Worm (Caenorhabditis elegans): ENCODE results near the gene srab-20.

srab-20 gene

ce11 chrV:3463514-3463913 lies 34.7 kb downstream of the srab-20 start, which contains the start of gene slc-28.1:
Gene slc-28.1 (plus strand): TSS chrV:3463814.
- TF ChIP-seq nhr-11 (tag; optimal IDR thresholded peaks at IDR 0.05) (no peak), lin-39 (tag; optimal IDR thresholded peaks at IDR 0.05) (no peak), alr-1 (tag; optimal IDR thresholded peaks at IDR 0.05) (no peak), zag-1 (tag; optimal IDR thresholded peaks at IDR 0.05) (no peak), mab-5 (tag; optimal IDR thresholded peaks at IDR 0.05) (no peak)

ce11 chrV:3464897-3465296 lies 36.1 kb downstream of the srab-20 start:
- TF ChIP-seq nhr-6 (tag; optimal IDR thresholded peaks at IDR 0.05) (no peak), egl-27 (tag; optimal IDR thresholded peaks at IDR 0.05) (no peak), sma-3 (GFP tag; optimal IDR thresholded peaks at IDR 0.05) (no peak), R02D3.7 (tag; optimal IDR thresholded peaks at IDR 0.05) (no peak), elt-1 (tag; optimal IDR thresholded peaks at IDR 0.05) (no peak)

DNA sequence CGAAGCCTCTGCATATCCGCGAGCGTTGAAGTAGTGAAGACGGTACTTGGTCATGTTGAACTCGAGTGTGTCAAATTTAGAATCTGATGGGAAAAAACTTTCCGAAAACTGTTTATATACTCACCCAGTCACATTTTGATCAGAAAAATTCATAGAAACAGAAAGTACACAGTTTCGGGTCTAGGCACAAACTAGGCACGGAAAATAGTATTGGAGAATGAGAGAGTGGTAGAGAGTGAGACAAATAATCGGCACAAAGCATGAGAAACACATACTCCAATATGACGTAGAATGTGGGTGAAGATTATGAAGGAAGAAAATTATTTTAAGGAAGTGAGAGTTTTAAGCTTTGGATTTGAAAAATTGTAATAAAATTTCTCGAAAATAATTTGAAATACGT lies 39.6 kb downstream of the srab-20 start, which contains the start of gene gst-33:
Gene gst-33 (minus strand): TSS at position 127 of the 400 bp plus-strand sequence.
- TF ChIP-seq F13H6.1 (tag; optimal IDR thresholded peaks at IDR 0.05) (peak; percentile 4), gmeb-1 (tag; optimal IDR thresholded peaks at IDR 0.05) (peak; percentile 61), nhr-129 (tag; optimal IDR thresholded peaks at IDR 0.05) (peak; percentile 39), sma-9 (GFP tag; optimal IDR thresholded peaks at IDR 0.05) (peak; percentile 73), sma-9 (tag; optimal IDR thresholded peaks at IDR 0.05) (no peak), blmp-1 (tag; optimal IDR thresholded peaks at IDR 0.05; ENCODE audit: insufficient read depth) (peak; percentile 61), R02D3.7 (tag; optimal IDR thresholded peaks at IDR 0.05) (no peak), C34F6.9 (tag; optimal IDR thresholded peaks at IDR 0.05) (no peak), fos-1 (tag; optimal IDR thresholded peaks at IDR 0.05) (peak; percentile 41), mab-5 (tag; optimal IDR thresholded peaks at IDR 0.05) (no peak), crh-2 (tag; optimal IDR thresholded peaks at IDR 0.05) (peak; percentile 22)

ce11 chrV:3470782-3471181 lies 42.0 kb downstream of the srab-20 start, which contains the start of gene srbc-29:
Gene srbc-29 (minus strand): TSS chrV:3470882.
- TF ChIP-seq ztf-11 (tag; optimal IDR thresholded peaks at IDR 0.05) = no peak
- TF ChIP-seq nhr-6 (tag; optimal IDR thresholded peaks at IDR 0.05) = no peak
- TF ChIP-seq lin-11 (tag; optimal IDR thresholded peaks at IDR 0.05) = no peak
- no peak for TF ChIP-seq blmp-1 (tag; optimal IDR thresholded peaks at IDR 0.05; ENCODE audit: insufficient read depth)
- TF ChIP-seq zag-1 (tag; optimal IDR thresholded peaks at IDR 0.05) = no peak
- no peak for TF ChIP-seq alr-1 (tag; optimal IDR thresholded peaks at IDR 0.05)
- no peak for TF ChIP-seq nhr-129 (tag; optimal IDR thresholded peaks at IDR 0.05)
- TF ChIP-seq dmd-4 (tag; optimal IDR thresholded peaks at IDR 0.05) = no peak
- TF ChIP-seq snpc-4 (tag; optimal IDR thresholded peaks at IDR 0.05) = no peak
- no peak for TF ChIP-seq fos-1 (tag; optimal IDR thresholded peaks at IDR 0.05)
- no peak for TF ChIP-seq ceh-82 (tag; optimal IDR thresholded peaks at IDR 0.05)
- no peak for TF ChIP-seq peb-1 (tag; optimal IDR thresholded peaks at IDR 0.05)
- TF ChIP-seq elt-3 (tag; optimal IDR thresholded peaks at IDR 0.05) = no peak
- TF ChIP-seq mab-5 (tag; optimal IDR thresholded peaks at IDR 0.05) = no peak
- TF ChIP-seq skn-1 (tag; optimal IDR thresholded peaks at IDR 0.05) = no peak
- TF ChIP-seq ceh-16 (tag; optimal IDR thresholded peaks at IDR 0.05) = no peak
- TF ChIP-seq R02D3.7 (tag; optimal IDR thresholded peaks at IDR 0.05) = no peak
- TF ChIP-seq sem-4 (tag; optimal IDR thresholded peaks at IDR 0.05) = no peak
- TF ChIP-seq mdl-1 (tag; optimal IDR thresholded peaks at IDR 0.05) = no peak
- TF ChIP-seq nhr-23 (tag; optimal IDR thresholded peaks at IDR 0.05) = no peak

ce11 chrV:3475021-3475420 lies 46.2 kb downstream of the srab-20 start, which contains the start of gene oac-2:
Gene oac-2 (minus strand): TSS chrV:3475121.
- TF ChIP-seq mbf-1 (tag; optimal IDR thresholded peaks at IDR 0.05) (no peak), nhr-11 (tag; optimal IDR thresholded peaks at IDR 0.05) (no peak), C34F6.9 (tag; optimal IDR thresholded peaks at IDR 0.05) (no peak), dmd-4 (tag; optimal IDR thresholded peaks at IDR 0.05) (no peak), sma-3 (GFP tag; optimal IDR thresholded peaks at IDR 0.05) (no peak), unc-39 (tag; optimal IDR thresholded peaks at IDR 0.05) (no peak), nhr-6 (tag; optimal IDR thresholded peaks at IDR 0.05) (no peak), crh-2 (tag; optimal IDR thresholded peaks at IDR 0.05) (no peak), ztf-4 (tag; optimal IDR thresholded peaks at IDR 0.05) (no peak), alr-1 (tag; optimal IDR thresholded peaks at IDR 0.05) (no peak), ztf-1 (GFP tag; conservative IDR thresholded peaks at IDR 0.05) (no peak)
